Fruit fly (Drosophila melanogaster) whole organism, prepupa: ENCODE results near the gene Ask1.

Experiments used
- CG10631 ChIP-seq: fragments of 200-800 bp; sonication (Bioruptor generic); optimal IDR thresholded peaks from 2 replicates; lab custom pipeline; 2016; ENCODE audit warnings: missing biosample characterization, missing genetic modification characterization
- CG11294 ChIP-seq: fragments of 200-800 bp; sonication (Bioruptor generic); IDR thresholded peaks from 2 replicates; pipeline ENCODE4 v1.3.6; 2022; ENCODE audit warnings: missing biosample characterization, missing genetic modification characterization
- CG11762 ChIP-seq: fragments of 200-800 bp; sonication (Bioruptor generic); optimal IDR thresholded peaks from 3 replicates; lab custom pipeline; 2016; ENCODE audit warnings: missing biosample characterization, missing genetic modification characterization; ENCODE audit not compliant: insufficient read depth
- CG15336 ChIP-seq: fragments of 200-800 bp; sonication (Bioruptor generic); IDR thresholded peaks from 2 replicates; pipeline ENCODE4 v1.3.6; 2022; ENCODE audit warnings: missing biosample characterization, missing genetic modification characterization
- CG16779 ChIP-seq: fragments of 200-800 bp; sonication (Bioruptor generic); optimal IDR thresholded peaks from 3 replicates; lab custom pipeline; 2017; ENCODE audit warnings: missing biosample characterization, mild to moderate bottlenecking, missing genetic modification characterization
- CG3032 ChIP-seq: fragments of 200-800 bp; optimal IDR thresholded peaks from 2 replicates; lab custom pipeline; 2019; ENCODE audit warnings: missing biosample characterization, mild to moderate bottlenecking, missing genetic modification characterization, moderate library complexity
- CG31627 ChIP-seq: fragments of 200-800 bp; sonication (Bioruptor generic); optimal IDR thresholded peaks from 3 replicates; lab custom pipeline; 2016; ENCODE audit warnings: missing biosample characterization, missing genetic modification characterization
- CG32006 ChIP-seq: fragments of 200-800 bp; sonication (Bioruptor generic); optimal IDR thresholded peaks from 3 replicates; lab custom pipeline; 2017; ENCODE audit warnings: missing biosample characterization, mild to moderate bottlenecking, missing genetic modification characterization
- CG34406 ChIP-seq: fragments of 200-800 bp; sonication (Bioruptor generic); optimal IDR thresholded peaks from 3 replicates; lab custom pipeline; 2016; ENCODE audit warnings: missing biosample characterization, missing genetic modification characterization
- CG4318 ChIP-seq: fragments of 200-800 bp; sonication (Bioruptor generic); optimal IDR thresholded peaks from 3 replicates; lab custom pipeline; 2017; ENCODE audit warnings: missing biosample characterization, mild to moderate bottlenecking, missing genetic modification characterization
- CG6163 ChIP-seq: fragments of 200-800 bp; sonication (Bioruptor generic); IDR thresholded peaks from 3 replicates; pipeline ENCODE4 v1.3.6; 2022; ENCODE audit warnings: missing biosample characterization, missing genetic modification characterization
- CG6792 ChIP-seq: fragments of 200-800 bp; sonication (Bioruptor generic); optimal IDR thresholded peaks from 3 replicates; lab custom pipeline; 2016; ENCODE audit warnings: missing biosample characterization, missing genetic modification characterization
- CG6808 ChIP-seq: fragments of 200-800 bp; sonication (Bioruptor generic); optimal IDR thresholded peaks from 3 replicates; lab custom pipeline; 2017; ENCODE audit warnings: missing biosample characterization, missing genetic modification characterization, mild to moderate bottlenecking, moderate library complexity, missing genetic modification reagents
- CG7368 ChIP-seq: fragments of 200-800 bp; sonication (Bioruptor generic); optimal IDR thresholded peaks from 3 replicates; lab custom pipeline; 2016; ENCODE audit warnings: missing biosample characterization, missing genetic modification characterization
- CG8632 ChIP-seq: fragments of 200-800 bp; sonication (Bioruptor generic); optimal IDR thresholded peaks from 3 replicates; lab custom pipeline; 2016; ENCODE audit warnings: missing biosample characterization, missing genetic modification characterization
- CG9139 ChIP-seq: fragments of 200-800 bp; sonication (Bioruptor generic); optimal IDR thresholded peaks from 3 replicates; lab custom pipeline; 2017; ENCODE audit warnings: missing biosample characterization, mild to moderate bottlenecking, missing genetic modification characterization
- Eip75B ChIP-seq: fragments of 200-800 bp; sonication (Bioruptor generic); optimal IDR thresholded peaks from 3 replicates; lab custom pipeline; 2016; ENCODE audit warnings: missing biosample characterization, missing genetic modification characterization
- Eip93F ChIP-seq: fragments of 200-800 bp; sonication (Bioruptor generic); optimal IDR thresholded peaks from 2 replicates; lab custom pipeline; 2016; ENCODE audit warnings: missing biosample characterization, mild to moderate bottlenecking, missing genetic modification characterization
- Ets96B ChIP-seq: fragments of 200-800 bp; optimal IDR thresholded peaks from 2 replicates; lab custom pipeline; 2019; ENCODE audit warnings: missing biosample characterization, mild to moderate bottlenecking, missing genetic modification characterization, moderate library complexity
- Hr39 ChIP-seq: fragments of 200-800 bp; sonication (Bioruptor generic); optimal IDR thresholded peaks from 2 replicates; lab custom pipeline; 2016; ENCODE audit warnings: missing biosample characterization, missing genetic modification characterization
- Lpt ChIP-seq: fragments of 200-800 bp; sonication (Bioruptor generic); optimal IDR thresholded peaks from 3 replicates; lab custom pipeline; 2016; ENCODE audit warnings: missing biosample characterization, missing genetic modification characterization
- Met ChIP-seq: fragments of 200-800 bp; sonication (Bioruptor generic); optimal IDR thresholded peaks from 3 replicates; lab custom pipeline; 2016; ENCODE audit warnings: missing biosample characterization, missing genetic modification characterization
- OdsH ChIP-seq: fragments of 200-800 bp; sonication (Bioruptor generic); optimal IDR thresholded peaks from 3 replicates; lab custom pipeline; 2016; ENCODE audit warnings: missing biosample characterization, missing genetic modification characterization
- Smox ChIP-seq: fragments of 200-800 bp; sonication (Bioruptor generic); optimal IDR thresholded peaks from 3 replicates; lab custom pipeline; 2016; ENCODE audit warnings: missing biosample characterization, missing genetic modification characterization
- Sox102F ChIP-seq: fragments of 200-800 bp; sonication (Bioruptor generic); optimal IDR thresholded peaks from 2 replicates; lab custom pipeline; 2016; ENCODE audit warnings: missing biosample characterization, mild to moderate bottlenecking, missing genetic modification characterization
- Sox14 ChIP-seq: fragments of 200-800 bp; sonication (Bioruptor generic); optimal IDR thresholded peaks from 3 replicates; lab custom pipeline; 2016; ENCODE audit warnings: missing biosample characterization, missing genetic modification characterization
- acj6 ChIP-seq: fragments of 200-800 bp; sonication (Bioruptor generic); optimal IDR thresholded peaks from 3 replicates; lab custom pipeline; 2016; ENCODE audit warnings: missing biosample characterization, missing genetic modification characterization
- dsx ChIP-seq: fragments of 200-800 bp; optimal IDR thresholded peaks from 3 replicates; lab custom pipeline; 2019; ENCODE audit warnings: missing biosample characterization, mild to moderate bottlenecking, missing genetic modification characterization, moderate library complexity; ENCODE audit not compliant: poor library complexity, severe bottlenecking
- esn ChIP-seq: fragments of 200-800 bp; sonication (Bioruptor generic); optimal IDR thresholded peaks from 2 replicates; lab custom pipeline; 2016; ENCODE audit warnings: missing biosample characterization, mild to moderate bottlenecking, missing genetic modification characterization, moderate library complexity
- fd59A ChIP-seq: fragments of 200-800 bp; sonication (Bioruptor generic); optimal IDR thresholded peaks from 2 replicates; lab custom pipeline; 2017; ENCODE audit warnings: missing biosample characterization, mild to moderate bottlenecking, missing genetic modification characterization, missing genetic modification reagents
- fd85E ChIP-seq: fragments of 200-800 bp; sonication (Bioruptor generic); optimal IDR thresholded peaks from 3 replicates; lab custom pipeline; 2016; ENCODE audit warnings: missing biosample characterization, missing genetic modification characterization
- net ChIP-seq: fragments of 200-800 bp; sonication (Bioruptor generic); optimal IDR thresholded peaks from 3 replicates; lab custom pipeline; 2016; ENCODE audit warnings: missing biosample characterization, missing genetic modification characterization
- pdm3 ChIP-seq: fragments of 200-800 bp; sonication (Bioruptor generic); optimal IDR thresholded peaks from 3 replicates; lab custom pipeline; 2016; ENCODE audit warnings: missing biosample characterization, missing genetic modification characterization
- salr ChIP-seq, 2 experiments: fragments of 200-800 bp; sonication (Bioruptor generic); optimal IDR thresholded peaks; 3 replicates each; lab custom pipeline; 2016 to 2018; ENCODE audit warnings: missing biosample characterization in 2 of 2, missing genetic modification characterization in 2 of 2, mild to moderate bottlenecking in 1 of 2
- spab ChIP-seq: fragments of 200-800 bp; sonication (Bioruptor generic); optimal IDR thresholded peaks from 2 replicates; lab custom pipeline; 2017; ENCODE audit warnings: missing biosample characterization, mild to moderate bottlenecking, missing genetic modification characterization, missing genetic modification reagents
- svp ChIP-seq: fragments of 200-800 bp; sonication (Bioruptor generic); peaks from one replicate; lab custom pipeline; 2016; ENCODE audit warnings: missing biosample characterization, missing genetic modification characterization
- topi ChIP-seq: fragments of 200-800 bp; sonication (Bioruptor generic); optimal IDR thresholded peaks from 3 replicates; lab custom pipeline; 2016; ENCODE audit warnings: missing biosample characterization, missing genetic modification characterization
- vri ChIP-seq: fragments of 200-800 bp; sonication (Bioruptor generic); optimal IDR thresholded peaks from 3 replicates; lab custom pipeline; 2016; ENCODE audit warnings: missing biosample characterization, mild to moderate bottlenecking, missing genetic modification characterization

Gene Ask1

dm6 chr3R:19924331-19924730 is 44.8 kb downstream of the Ask1 start (continued):
- TF ChIP-seq Smox (GFP tag; lab: Kevin White, UChicago) = peak; percentile 25
- TF ChIP-seq salr (GFP tag; optimal IDR thresholded peaks at IDR 0.05; lab: Kevin White, UChicago) = peak in 1 of 2 experiments; percentile 45
- TF ChIP-seq spab (GFP tag; lab: Kevin White, UChicago) = peak; percentile 51
- TF ChIP-seq CG3032 (tag; lab: Kevin White, UChicago) = no peak

dm6 chr3R:19925271-19925670 is 45.8 kb downstream of the Ask1 start, which contains the start of gene CG4462:
TSS of gene CG4462 (minus strand) at chr3R:19925371.
- TF ChIP-seq acj6 (GFP tag; lab: Kevin White, UChicago) (no peak), CG10631 (no peak), svp (GFP tag; lab: Kevin White, UChicago) (no peak), Lpt (GFP tag; lab: Kevin White, UChicago) (no peak), Met (GFP tag; lab: Kevin White, UChicago) (no peak), CG6163 (GFP tag; lab: Robert Waterston, UW) (no peak), Ets96B (tag; lab: Kevin White, UChicago) (no peak), CG16779 (tag; lab: Kevin White, UChicago) (no peak), topi (GFP tag; lab: Kevin White, UChicago) (no peak), CG6792 (GFP tag; lab: Kevin White, UChicago) (no peak), esn (GFP tag; lab: Kevin White, UChicago) (no peak), CG11762 (GFP tag; lab: Kevin White, UChicago) (no peak), CG32006 (GFP tag; lab: Kevin White, UChicago) (no peak), vri (GFP tag; lab: Kevin White, UChicago) (no peak), net (no peak), CG31627 (GFP tag; lab: Kevin White, UChicago) (no peak), CG8632 (no peak), dsx (no peak), CG6808 (GFP tag; lab: Kevin White, UChicago) (no peak), Eip93F (GFP tag; lab: Kevin White, UChicago) (no peak)

dm6 chr3R:19928544-19928943 is 49.0 kb downstream of the Ask1 start, which contains the start of gene CG4459:
TSS of gene CG4459 (minus strand) at chr3R:19928644.
- TF ChIP-seq Met (GFP tag; lab: Kevin White, UChicago) (no peak), CG4318 (no peak), fd85E (GFP tag; lab: Kevin White, UChicago) (no peak), CG3032 (tag; lab: Kevin White, UChicago) (no peak)

dm6 chr3R:19930913-19931706 is 51.6 kb downstream of the Ask1 start:
- TF ChIP-seq CG6163 (GFP tag; lab: Robert Waterston, UW) (no peak), Sox102F (GFP tag; lab: Kevin White, UChicago) (no peak), vri (GFP tag; lab: Kevin White, UChicago) (no peak), dsx (no peak), fd59A (GFP tag; lab: Kevin White, UChicago) (no peak), CG8632 (no peak), CG34406 (GFP tag; lab: Kevin White, UChicago) (no peak), Sox14 (GFP tag; lab: Kevin White, UChicago) (no peak), svp (GFP tag; lab: Kevin White, UChicago) (no peak), acj6 (GFP tag; lab: Kevin White, UChicago) (no peak), CG11762 (GFP tag; lab: Kevin White, UChicago) (no peak)

- TF ChIP-seq Eip75B (GFP tag; lab: Kevin White, UChicago) (no peak), pdm3 (no peak), Met (GFP tag; lab: Kevin White, UChicago) (no peak), dsx (no peak), salr (GFP tag; optimal IDR thresholded peaks at IDR 0.05; lab: Kevin White, UChicago) (no peak), CG11762 (GFP tag; lab: Kevin White, UChicago) (no peak), fd59A (GFP tag; lab: Kevin White, UChicago) (no peak), OdsH (GFP tag; lab: Kevin White, UChicago) (no peak), vri (GFP tag; lab: Kevin White, UChicago) (no peak), CG16779 (tag; lab: Kevin White, UChicago) (no peak), CG6792 (GFP tag; lab: Kevin White, UChicago) (no peak), fd85E (GFP tag; lab: Kevin White, UChicago) (no peak), CG8632 (no peak), CG15336 (GFP tag; lab: Robert Waterston, UW) (no peak), CG7368 (no peak), CG6808 (GFP tag; lab: Kevin White, UChicago) (no peak), CG11294 (GFP tag; lab: Robert Waterston, UW) (no peak), CG9139 (GFP tag; lab: Kevin White, UChicago) (no peak), Hr39 (GFP tag; lab: Kevin White, UChicago) (no peak)
Observed at dm6 chr3R:19932169-19932568, 52.6 kb downstream of the Ask1 start.
